Fruit fly (Drosophila melanogaster) whole organism, prepupa: ENCODE results near the gene Eig71Eh.

Source experiments
- Blimp-1 ChIP-seq: fragments of 200-800 bp; sonication (Bioruptor generic); optimal IDR thresholded peaks from 3 replicates; lab custom pipeline; 2017; ENCODE audit warnings: missing biosample characterization, missing genetic modification characterization, mild to moderate bottlenecking, moderate library complexity, missing genetic modification reagents
- CG10631 ChIP-seq: fragments of 200-800 bp; sonication (Bioruptor generic); optimal IDR thresholded peaks from 2 replicates; lab custom pipeline; 2016; ENCODE audit warnings: missing biosample characterization, missing genetic modification characterization
- CG10669 ChIP-seq: fragments of 200-800 bp; sonication (Bioruptor generic); optimal IDR thresholded peaks from 3 replicates; lab custom pipeline; 2018; ENCODE audit warnings: missing biosample characterization, mild to moderate bottlenecking, missing genetic modification characterization, moderate library complexity
- CG11762 ChIP-seq: fragments of 200-800 bp; sonication (Bioruptor generic); optimal IDR thresholded peaks from 3 replicates; lab custom pipeline; 2016; ENCODE audit warnings: missing biosample characterization, missing genetic modification characterization; ENCODE audit not compliant: insufficient read depth
- CG11902 ChIP-seq: fragments of 200-800 bp; sonication (Bioruptor generic); optimal IDR thresholded peaks from 3 replicates; lab custom pipeline; 2016; ENCODE audit warnings: missing biosample characterization, missing genetic modification characterization
- CG1621 ChIP-seq: fragments of 200-800 bp; sonication (Bioruptor generic); optimal IDR thresholded peaks from 3 replicates; lab custom pipeline; 2018; ENCODE audit warnings: missing biosample characterization, mild to moderate bottlenecking, missing genetic modification characterization
- CG3032 ChIP-seq: fragments of 200-800 bp; optimal IDR thresholded peaks from 2 replicates; lab custom pipeline; 2019; ENCODE audit warnings: missing biosample characterization, mild to moderate bottlenecking, missing genetic modification characterization, moderate library complexity
- CG31627 ChIP-seq: fragments of 200-800 bp; sonication (Bioruptor generic); optimal IDR thresholded peaks from 3 replicates; lab custom pipeline; 2016; ENCODE audit warnings: missing biosample characterization, missing genetic modification characterization
- CG3919 ChIP-seq: fragments of 200-800 bp; sonication (Bioruptor generic); optimal IDR thresholded peaks from 3 replicates; lab custom pipeline; 2016; ENCODE audit warnings: missing biosample characterization, missing genetic modification characterization
- CG6163 ChIP-seq: fragments of 200-800 bp; sonication (Bioruptor generic); IDR thresholded peaks from 3 replicates; pipeline ENCODE4 v1.3.6; 2022; ENCODE audit warnings: missing biosample characterization, missing genetic modification characterization
- CG6276 ChIP-seq: fragments of 200-800 bp; sonication (Bioruptor generic); optimal IDR thresholded peaks from 2 replicates; lab custom pipeline; 2017; ENCODE audit warnings: missing biosample characterization, mild to moderate bottlenecking, missing genetic modification characterization
- CG6792 ChIP-seq: fragments of 200-800 bp; sonication (Bioruptor generic); optimal IDR thresholded peaks from 3 replicates; lab custom pipeline; 2016; ENCODE audit warnings: missing biosample characterization, missing genetic modification characterization
- CG6854 ChIP-seq: fragments of 200-800 bp; sonication (Bioruptor generic); optimal IDR thresholded peaks from 2 replicates; lab custom pipeline; 2017; ENCODE audit warnings: missing biosample characterization, mild to moderate bottlenecking, missing genetic modification characterization
- CG8119 ChIP-seq: fragments of 200-800 bp; sonication (Bioruptor generic); IDR thresholded peaks from 3 replicates; pipeline ENCODE4 v1.3.6; 2022; ENCODE audit warnings: missing biosample characterization, missing genetic modification characterization
- CG8319 ChIP-seq: fragments of 200-800 bp; sonication (Bioruptor generic); optimal IDR thresholded peaks from 3 replicates; lab custom pipeline; 2016; ENCODE audit warnings: missing biosample characterization, missing genetic modification characterization
- CG8632 ChIP-seq: fragments of 200-800 bp; sonication (Bioruptor generic); optimal IDR thresholded peaks from 3 replicates; lab custom pipeline; 2016; ENCODE audit warnings: missing biosample characterization, missing genetic modification characterization
- CG9139 ChIP-seq: fragments of 200-800 bp; sonication (Bioruptor generic); optimal IDR thresholded peaks from 3 replicates; lab custom pipeline; 2017; ENCODE audit warnings: missing biosample characterization, mild to moderate bottlenecking, missing genetic modification characterization
- Eip75B ChIP-seq: fragments of 200-800 bp; sonication (Bioruptor generic); optimal IDR thresholded peaks from 3 replicates; lab custom pipeline; 2016; ENCODE audit warnings: missing biosample characterization, missing genetic modification characterization
- Eip78C ChIP-seq: fragments of 200-800 bp; sonication (Bioruptor generic); peaks from one replicate; lab custom pipeline; 2016; ENCODE audit warnings: missing biosample characterization, missing genetic modification characterization
- Gug ChIP-seq: fragments of 200-800 bp; sonication (Bioruptor generic); IDR thresholded peaks from 2 replicates; pipeline ENCODE4 v1.3.6; 2022; ENCODE audit warnings: missing biosample characterization, missing genetic modification characterization
- Hr38 ChIP-seq: sonication (Bioruptor generic); optimal IDR thresholded peaks from 2 replicates; lab custom pipeline; 2016; ENCODE audit warnings: missing biosample characterization, missing genetic modification characterization
- Hr4 ChIP-seq: fragments of 200-800 bp; sonication (Bioruptor generic); optimal IDR thresholded peaks from 3 replicates; lab custom pipeline; 2016; ENCODE audit warnings: missing biosample characterization, missing genetic modification characterization
- Lpt ChIP-seq: fragments of 200-800 bp; sonication (Bioruptor generic); optimal IDR thresholded peaks from 3 replicates; lab custom pipeline; 2016; ENCODE audit warnings: missing biosample characterization, missing genetic modification characterization
- Met ChIP-seq: fragments of 200-800 bp; sonication (Bioruptor generic); optimal IDR thresholded peaks from 3 replicates; lab custom pipeline; 2016; ENCODE audit warnings: missing biosample characterization, missing genetic modification characterization
- Smox ChIP-seq: fragments of 200-800 bp; sonication (Bioruptor generic); optimal IDR thresholded peaks from 3 replicates; lab custom pipeline; 2016; ENCODE audit warnings: missing biosample characterization, missing genetic modification characterization
- Sox14 ChIP-seq: fragments of 200-800 bp; sonication (Bioruptor generic); optimal IDR thresholded peaks from 3 replicates; lab custom pipeline; 2016; ENCODE audit warnings: missing biosample characterization, missing genetic modification characterization
- Sox15 ChIP-seq: fragments of 200-800 bp; sonication (Bioruptor generic); optimal IDR thresholded peaks from 3 replicates; lab custom pipeline; 2016; ENCODE audit warnings: missing biosample characterization, missing genetic modification characterization
- achi ChIP-seq: fragments of 200-800 bp; sonication (Bioruptor generic); optimal IDR thresholded peaks from 3 replicates; lab custom pipeline; 2016; ENCODE audit warnings: missing biosample characterization, missing genetic modification characterization
- acj6 ChIP-seq: fragments of 200-800 bp; sonication (Bioruptor generic); optimal IDR thresholded peaks from 3 replicates; lab custom pipeline; 2016; ENCODE audit warnings: missing biosample characterization, missing genetic modification characterization
- dac ChIP-seq: fragments of 200-800 bp; sonication (Bioruptor generic); optimal IDR thresholded peaks from 2 replicates; lab custom pipeline; 2017; ENCODE audit warnings: missing biosample characterization, mild to moderate bottlenecking, missing genetic modification characterization
- eg ChIP-seq: fragments of 200-800 bp; sonication (Bioruptor generic); IDR thresholded peaks from 3 replicates; pipeline ENCODE4 v1.3.6; 2022; ENCODE audit warnings: missing biosample characterization, missing genetic modification characterization
- esn ChIP-seq: fragments of 200-800 bp; sonication (Bioruptor generic); optimal IDR thresholded peaks from 2 replicates; lab custom pipeline; 2016; ENCODE audit warnings: missing biosample characterization, mild to moderate bottlenecking, missing genetic modification characterization, moderate library complexity
- fkh ChIP-seq: fragments of 200-800 bp; sonication (Bioruptor generic); optimal IDR thresholded peaks from 3 replicates; lab custom pipeline; 2017; ENCODE audit warnings: missing biosample characterization, mild to moderate bottlenecking, missing genetic modification characterization, moderate library complexity
- lz ChIP-seq: fragments of 200-800 bp; sonication (Bioruptor generic); optimal IDR thresholded peaks from 3 replicates; lab custom pipeline; 2016; ENCODE audit warnings: missing biosample characterization, missing genetic modification characterization
- net ChIP-seq: fragments of 200-800 bp; sonication (Bioruptor generic); optimal IDR thresholded peaks from 3 replicates; lab custom pipeline; 2016; ENCODE audit warnings: missing biosample characterization, missing genetic modification characterization
- salr ChIP-seq, 2 experiments: fragments of 200-800 bp; sonication (Bioruptor generic); optimal IDR thresholded peaks; 3 replicates each; lab custom pipeline; 2016 to 2018; ENCODE audit warnings: missing biosample characterization in 2 of 2, missing genetic modification characterization in 2 of 2, mild to moderate bottlenecking in 1 of 2
- spab ChIP-seq: fragments of 200-800 bp; sonication (Bioruptor generic); optimal IDR thresholded peaks from 2 replicates; lab custom pipeline; 2017; ENCODE audit warnings: missing biosample characterization, mild to moderate bottlenecking, missing genetic modification characterization, missing genetic modification reagents
- ss ChIP-seq, 2 experiments: fragments of 200-800 bp; sonication (Bioruptor generic); optimal IDR thresholded peaks; 2 replicates in 1 of 2; 3 replicates in 1 of 2; lab custom pipeline; 2017 to 2018; ENCODE audit warnings: mild to moderate bottlenecking in 2 of 2, missing biosample characterization in 2 of 2, missing genetic modification characterization in 2 of 2, moderate library complexity in 1 of 2
- svp ChIP-seq: fragments of 200-800 bp; sonication (Bioruptor generic); peaks from one replicate; lab custom pipeline; 2016; ENCODE audit warnings: missing biosample characterization, missing genetic modification characterization
- topi ChIP-seq: fragments of 200-800 bp; sonication (Bioruptor generic); optimal IDR thresholded peaks from 3 replicates; lab custom pipeline; 2016; ENCODE audit warnings: missing biosample characterization, missing genetic modification characterization
- vri ChIP-seq: fragments of 200-800 bp; sonication (Bioruptor generic); optimal IDR thresholded peaks from 3 replicates; lab custom pipeline; 2016; ENCODE audit warnings: missing biosample characterization, mild to moderate bottlenecking, missing genetic modification characterization

Gene Eig71Eh

dm6 chr3L:15647712-15648621 lies 11.3 kb downstream of the Eig71Eh start, which contains the start of the genes comm3 and CG43083:
comm3 (minus strand) TSS chr3L:15647762.
CG43083 (plus strand) TSS chr3L:15648571.
- no peak for TF ChIP-seq net
- TF ChIP-seq Eip78C (GFP tag; lab: Kevin White, UChicago), result peak; percentile 53
- TF ChIP-seq fkh (GFP tag; lab: Kevin White, UChicago), result peak; percentile 73

- TF ChIP-seq esn (GFP tag; lab: Kevin White, UChicago), result no peak
- no peak for TF ChIP-seq acj6 (GFP tag; lab: Kevin White, UChicago)
- no peak for TF ChIP-seq CG1621 (tag; lab: Kevin White, UChicago)
- no peak for TF ChIP-seq CG10631 (GFP tag; lab: Kevin White, UChicago)
- TF ChIP-seq Smox (GFP tag; lab: Kevin White, UChicago), result no peak
- TF ChIP-seq CG6854 (GFP tag; lab: Kevin White, UChicago), result no peak
- TF ChIP-seq Sox15 (GFP tag; lab: Kevin White, UChicago), result no peak
- peak; percentile 24 for TF ChIP-seq Eip78C (GFP tag; lab: Kevin White, UChicago)
- no peak for TF ChIP-seq vri (GFP tag; lab: Kevin White, UChicago)
- no peak for TF ChIP-seq dac (GFP tag; lab: Kevin White, UChicago)
- TF ChIP-seq Hr4, result peak; percentile 3
- TF ChIP-seq Met (GFP tag; lab: Kevin White, UChicago), result no peak
- no peak for TF ChIP-seq CG8319
- TF ChIP-seq topi (GFP tag; lab: Kevin White, UChicago), result no peak
- no peak for TF ChIP-seq spab (GFP tag; lab: Kevin White, UChicago)
- TF ChIP-seq CG3032 (tag; lab: Kevin White, UChicago), result no peak
- TF ChIP-seq lz, result no peak
- TF ChIP-seq svp (GFP tag; lab: Kevin White, UChicago), result peak; percentile 34
- TF ChIP-seq CG8119 (GFP tag; lab: Robert Waterston, UW), result 0 out of 3 replicates have a peak, but pooled peaks have one; percentile 14
- TF ChIP-seq ss (GFP tag; optimal IDR thresholded peaks at IDR 0.05; lab: Kevin White, UChicago), result no peak
These were observed 13.1 kb downstream of the Eig71Eh start for dm6 chr3L:15646182-15646581.

- TF ChIP-seq CG6792 (GFP tag; lab: Kevin White, UChicago) (peak; percentile 45), CG6276 (no peak), topi (GFP tag; lab: Kevin White, UChicago) (peak; percentile 64), CG9139 (GFP tag; lab: Kevin White, UChicago) (no peak), Met (GFP tag; lab: Kevin White, UChicago) (peak; percentile 65), vri (GFP tag; lab: Kevin White, UChicago) (no peak), Smox (GFP tag; lab: Kevin White, UChicago) (peak; percentile 49), CG8319 (peak; percentile 37), CG8632 (peak; percentile 44), net (peak; percentile 5), eg (GFP tag; lab: Robert Waterston, UW) (no peak), CG31627 (GFP tag; lab: Kevin White, UChicago) (peak; percentile 38), Eip75B (GFP tag; lab: Kevin White, UChicago) (peak; percentile 52), esn (GFP tag; lab: Kevin White, UChicago) (peak; percentile 73), Lpt (GFP tag; lab: Kevin White, UChicago) (peak; percentile 32), CG11902 (peak; percentile 31), dac (GFP tag; lab: Kevin White, UChicago) (peak; percentile 29), CG11762 (GFP tag; lab: Kevin White, UChicago) (peak; percentile 43), CG10669 (GFP tag; lab: Kevin White, UChicago) (peak; percentile 66), Sox14 (GFP tag; lab: Kevin White, UChicago) (peak; percentile 64), CG3919 (GFP tag; lab: Kevin White, UChicago) (peak; percentile 63), CG6163 (GFP tag; lab: Robert Waterston, UW) (peak; percentile 41; the same call in 1 of the 3 replicates), ss (GFP tag; optimal IDR thresholded peaks at IDR 0.05; lab: Kevin White, UChicago) (peak in 1 of 2 experiments; percentile 51), CG8119 (GFP tag; lab: Robert Waterston, UW) (peak; percentile 38; the same call in 1 of the 3 replicates), Hr38 (GFP tag; lab: Kevin White, UChicago) (no peak), fkh (GFP tag; lab: Kevin White, UChicago) (no peak), CG1621 (tag; lab: Kevin White, UChicago) (peak; percentile 3), Gug (0 out of 2 replicates have a peak, but pooled peaks have one; percentile 21), CG3032 (tag; lab: Kevin White, UChicago) (peak; percentile 41), CG6854 (GFP tag; lab: Kevin White, UChicago) (no peak), salr (GFP tag; optimal IDR thresholded peaks at IDR 0.05; lab: Kevin White, UChicago) (peak in 1 of 2 experiments; percentile 20), Blimp-1 (GFP tag; lab: Kevin White, UChicago) (peak; percentile 49), Hr4 (no peak), achi (no peak), Sox15 (GFP tag; lab: Kevin White, UChicago) (no peak), CG10631 (GFP tag; lab: Kevin White, UChicago) (peak; percentile 49), acj6 (GFP tag; lab: Kevin White, UChicago) (peak; percentile 31)
These were observed 17.6 kb downstream of the Eig71Eh start for dm6 chr3L:15641590-15642019.
